Worm (Caenorhabditis elegans) whole organism, midembryonic: ENCODE data around the gene T08A9.13.

Experiments
- T22C8.4 ChIP-seq: fragments of 200-800 bp; sonication (Bioruptor generic); IDR thresholded peaks from 2 replicates; pipeline ENCODE4 v1.3.6; 2022; ENCODE audit warnings: missing genetic modification characterization, missing compliant biosample characterization
- cog-1 ChIP-seq: sonication (generic microtip); optimal IDR thresholded peaks from 2 replicates; lab custom pipeline; 2016; ENCODE audit warnings: missing genetic modification characterization, missing compliant biosample characterization
- flt-1 ChIP-seq: fragments of 200-800 bp; sonication (Bioruptor generic); IDR thresholded peaks from 2 replicates; pipeline ENCODE4 v1.3.6; 2022; ENCODE audit warnings: missing genetic modification characterization, missing compliant biosample characterization
- klf-2 ChIP-seq: fragments of 200-800 bp; sonication (Bioruptor generic); conservative IDR thresholded peaks from 2 replicates; pipeline ENCODE4 v1.3.6; 2022; ENCODE audit warnings: missing genetic modification reagents, missing genetic modification characterization, missing compliant biosample characterization
- med-1 ChIP-seq: sonication (generic microtip); optimal IDR thresholded peaks from 2 replicates; lab custom pipeline; 2017; ENCODE audit warnings: missing genetic modification characterization, mild to moderate bottlenecking, missing compliant biosample characterization, antibody characterized with exemption, missing genetic modification reagents; ENCODE audit not compliant: insufficient read depth
- ref-1 ChIP-seq: fragments of 200-800 bp; sonication (Bioruptor generic); conservative IDR thresholded peaks from 2 replicates; pipeline ENCODE4 v1.3.6; 2022; ENCODE audit warnings: missing genetic modification reagents, missing genetic modification characterization, missing compliant biosample characterization
- tab-1 ChIP-seq: fragments of 200-800 bp; sonication (Bioruptor generic); IDR thresholded peaks from 2 replicates; pipeline ENCODE4 v1.3.6; 2022; ENCODE audit warnings: missing genetic modification characterization, missing compliant biosample characterization
- ztf-23 ChIP-seq: fragments of 200-800 bp; sonication (Bioruptor generic); IDR thresholded peaks from 2 replicates; pipeline ENCODE4 v1.3.6; 2022; ENCODE audit warnings: missing genetic modification reagents, missing genetic modification characterization, missing compliant biosample characterization
- ztf-29 ChIP-seq: fragments of 200-800 bp; sonication (Bioruptor generic); IDR thresholded peaks from 2 replicates; pipeline ENCODE4 v1.3.6; 2022; ENCODE audit warnings: missing genetic modification reagents, missing genetic modification characterization, missing compliant biosample characterization

Gene T08A9.13

ce11 chrX:7330685-7331196 is 8.5 kb upstream of the T08A9.13 start, which contains the start of gene ttr-30:
Gene ttr-30, plus strand, starts transcription at chrX:7330949.
- TF ChIP-seq tab-1 (no peak), T22C8.4 (GFP tag; lab: Robert Waterston, UW) (no peak), ztf-23 (GFP tag; lab: Robert Waterston, UW) (no peak), ref-1 (GFP tag; lab: Robert Waterston, UW) (no peak), cog-1 (tag; lab: Kevin White, UChicago) (no peak), ztf-29 (no peak), med-1 (GFP tag; lab: Kevin White, UChicago) (no peak), klf-2 (GFP tag; lab: Robert Waterston, UW) (no peak), flt-1 (no peak)

ce11 chrX:7329601-7330000 is 7.4 kb upstream of the T08A9.13 start, which contains the start of gene ttr-59:
Gene ttr-59, plus strand, starts transcription at chrX:7329818.
- TF ChIP-seq flt-1 (no peak), cog-1 (tag; lab: Kevin White, UChicago) (no peak), ztf-23 (GFP tag; lab: Robert Waterston, UW) (no peak), med-1 (GFP tag; lab: Kevin White, UChicago) (no peak), klf-2 (GFP tag; lab: Robert Waterston, UW) (no peak), T22C8.4 (GFP tag; lab: Robert Waterston, UW) (no peak), ztf-29 (no peak), tab-1 (no peak), ref-1 (GFP tag; lab: Robert Waterston, UW) (no peak)

DNA sequence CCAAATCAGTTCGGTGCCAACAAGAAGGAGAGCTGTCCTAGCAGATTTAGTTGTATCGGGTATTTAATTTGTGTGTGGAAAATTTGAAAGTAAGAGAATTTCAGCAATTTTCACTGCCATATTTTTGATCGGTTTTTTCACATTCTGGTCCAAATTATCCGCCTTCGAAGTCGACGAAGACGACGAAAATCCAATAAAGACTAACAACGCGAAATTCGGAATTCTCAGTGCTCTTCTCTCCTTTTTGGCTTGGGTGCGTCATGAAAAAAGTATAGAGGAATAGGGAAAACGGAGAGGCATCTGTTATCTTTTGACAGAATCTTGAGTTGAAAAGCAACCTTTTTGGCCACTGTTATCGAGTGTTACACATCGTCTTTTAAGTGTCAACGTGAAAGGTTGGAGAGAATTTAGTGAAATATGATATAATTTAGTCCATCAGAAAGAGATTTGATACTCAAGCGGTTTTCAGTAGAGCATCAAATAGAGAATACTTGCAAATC is 5.9 kb upstream of the T08A9.13 start:
- TF ChIP-seq tab-1 (no peak), ztf-23 (GFP tag; lab: Robert Waterston, UW) (no peak), flt-1 (no peak), ztf-29 (no peak), ref-1 (GFP tag; lab: Robert Waterston, UW) (no peak), T22C8.4 (GFP tag; lab: Robert Waterston, UW) (no peak), med-1 (GFP tag; lab: Kevin White, UChicago) (no peak), klf-2 (GFP tag; lab: Robert Waterston, UW) (no peak), cog-1 (tag; lab: Kevin White, UChicago) (no peak)

DNA sequence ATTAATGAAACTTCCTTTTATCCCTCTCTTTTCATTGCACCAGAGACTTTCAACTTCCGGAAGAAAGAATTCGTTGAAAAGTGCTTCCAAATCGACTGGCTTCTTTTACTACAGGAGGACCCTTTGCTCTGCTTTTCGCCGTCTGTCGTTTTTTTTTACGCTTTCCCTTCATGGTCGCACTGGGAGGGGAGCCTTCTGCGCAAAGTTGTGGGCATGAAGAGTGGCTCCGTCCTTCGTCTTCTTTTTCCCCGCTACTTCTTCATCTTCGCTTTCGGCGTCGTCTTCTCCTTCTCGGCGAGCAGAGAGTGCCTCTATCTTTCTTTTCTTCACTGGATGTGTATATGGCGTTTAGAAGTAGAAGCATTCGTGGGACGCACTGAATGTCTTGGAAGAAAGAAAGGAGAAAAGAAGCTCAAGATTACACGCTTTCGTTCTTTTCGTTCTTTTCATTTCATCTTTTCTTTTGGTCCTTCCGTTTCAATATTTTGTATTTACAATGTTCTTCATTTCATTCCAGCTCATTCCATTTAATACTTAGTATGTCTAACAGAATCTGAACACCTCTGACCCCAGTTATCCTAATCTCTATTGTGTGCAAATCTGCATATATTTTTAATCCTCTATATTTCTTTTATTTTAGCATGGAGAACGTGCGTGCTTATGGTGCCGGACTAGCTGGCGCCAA is 4.9 kb upstream of the T08A9.13 start, which contains the start of gene sng-1:
Gene sng-1 (plus strand): TSS at position 635 of the 685 bp plus-strand sequence.
- TF ChIP-seq ztf-23 (GFP tag; lab: Robert Waterston, UW) (no peak), T22C8.4 (GFP tag; lab: Robert Waterston, UW) (no peak), klf-2 (GFP tag; lab: Robert Waterston, UW) (no peak), ztf-29 (no peak), flt-1 (no peak), ref-1 (GFP tag; lab: Robert Waterston, UW) (no peak)

DNA sequence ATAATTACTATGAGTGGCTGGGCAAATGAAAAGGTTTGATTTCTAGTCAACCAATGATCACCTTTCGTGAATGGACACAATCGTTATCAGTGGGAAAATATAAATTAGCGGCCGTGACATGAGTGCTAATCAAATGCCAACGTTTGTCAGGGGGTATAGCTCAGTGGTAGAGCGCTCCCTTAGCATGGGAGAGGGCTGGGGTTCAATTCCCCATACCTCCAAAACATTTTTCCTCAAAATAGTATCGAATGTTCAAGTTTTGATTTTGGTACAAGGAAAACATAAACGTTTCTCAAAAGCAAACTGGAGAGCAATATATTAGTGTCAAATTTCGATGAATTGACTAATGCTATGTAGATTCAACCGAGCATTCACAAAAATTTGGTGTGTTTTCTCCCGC is 1.4 kb upstream of the T08A9.13 start:
- TF ChIP-seq ref-1 (GFP tag; lab: Robert Waterston, UW), result 0 out of 2 replicates have a peak, but pooled peaks have one; percentile 52
- TF ChIP-seq tab-1, result peak; percentile 65; the same call in 1 of the 2 replicates
- TF ChIP-seq T22C8.4 (GFP tag; lab: Robert Waterston, UW), result no peak
- peak; percentile 56; the same call in 1 of the 2 replicates for TF ChIP-seq ztf-23 (GFP tag; lab: Robert Waterston, UW)

- TF ChIP-seq tab-1 (no peak), cog-1 (tag; lab: Kevin White, UChicago) (no peak), ztf-29 (no peak), med-1 (GFP tag; lab: Kevin White, UChicago) (no peak), ref-1 (GFP tag; lab: Robert Waterston, UW) (no peak), ztf-23 (GFP tag; lab: Robert Waterston, UW) (no peak), T22C8.4 (GFP tag; lab: Robert Waterston, UW) (no peak), klf-2 (GFP tag; lab: Robert Waterston, UW) (no peak), flt-1 (no peak)
Observed at ce11 chrX:7320115-7320711, 2.0 kb downstream of the T08A9.13 start, which contains the start of gene spp-5. Gene spp-5, minus strand, starts transcription at chrX:7320354.

DNA sequence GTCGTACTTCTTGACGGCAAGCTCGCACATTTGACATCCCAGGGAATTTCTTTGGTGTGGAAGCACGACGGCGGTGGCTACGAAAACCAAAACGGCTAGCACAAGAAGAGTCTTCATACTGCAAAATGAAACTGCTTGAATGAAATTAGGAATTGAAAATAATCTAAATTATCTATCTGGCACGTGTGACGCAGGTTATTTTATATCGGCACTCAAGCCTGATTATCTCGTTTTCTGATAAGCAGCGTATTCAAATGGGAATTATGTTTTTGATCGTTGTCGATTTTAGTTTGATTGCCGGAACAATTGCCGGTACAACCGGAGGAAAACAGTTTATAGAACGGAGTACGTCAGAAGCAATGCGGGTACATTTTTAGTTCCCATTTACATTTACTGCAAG is 3.6 kb downstream of the T08A9.13 start, which contains the start of gene spp-4:
Gene spp-4 (minus strand): TSS at position 118 of the 400 bp plus-strand sequence.
- no peak for TF ChIP-seq ref-1 (GFP tag; lab: Robert Waterston, UW)
- no peak for TF ChIP-seq ztf-23 (GFP tag; lab: Robert Waterston, UW)
- TF ChIP-seq tab-1, result no peak
- TF ChIP-seq med-1 (GFP tag; lab: Kevin White, UChicago), result no peak
- TF ChIP-seq klf-2 (GFP tag; lab: Robert Waterston, UW), result no peak
- TF ChIP-seq T22C8.4 (GFP tag; lab: Robert Waterston, UW), result no peak
- no peak for TF ChIP-seq cog-1 (tag; lab: Kevin White, UChicago)
- no peak for TF ChIP-seq flt-1
- TF ChIP-seq ztf-29, result no peak

DNA sequence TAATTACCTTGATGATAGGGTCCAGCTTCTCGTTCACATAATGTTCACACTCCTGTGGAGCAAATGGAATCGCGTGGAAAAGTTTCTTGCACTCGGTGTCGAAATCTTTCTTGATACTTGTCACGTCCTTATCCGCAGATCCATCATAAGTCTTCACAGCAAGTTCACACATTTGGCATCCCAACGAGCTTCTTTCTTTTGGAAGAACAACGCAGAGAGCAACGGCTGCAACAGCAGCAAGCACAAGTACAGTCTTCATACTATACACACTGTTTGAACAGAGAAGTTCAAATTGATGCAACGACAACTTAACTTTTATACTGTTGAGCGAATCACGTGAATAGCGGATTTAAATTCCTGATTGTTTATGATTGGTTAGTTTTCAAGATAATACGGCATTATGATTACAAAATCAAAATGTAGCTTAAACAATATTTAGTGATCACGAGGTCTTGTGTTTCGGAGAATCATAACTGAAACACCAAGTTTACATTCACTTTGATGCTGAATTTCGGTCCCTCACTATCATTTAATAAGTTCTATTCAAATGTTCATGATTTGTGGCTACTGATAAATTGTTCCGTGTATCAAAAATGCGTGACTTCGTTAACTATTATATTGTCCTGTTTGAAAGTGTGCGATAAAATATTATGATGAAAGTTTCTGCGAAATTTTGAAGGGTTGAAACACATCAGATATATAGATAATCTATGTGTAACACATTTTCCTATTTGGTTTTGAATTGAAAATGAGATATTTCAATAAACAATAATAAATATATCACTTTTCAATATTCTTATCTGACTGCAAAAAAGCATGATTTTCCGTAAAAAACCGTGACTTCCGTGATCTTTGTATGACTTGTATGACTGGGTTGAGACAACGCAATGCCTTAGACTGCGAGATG is 5.5 kb downstream of the T08A9.13 start, which contains the start of the genes spp-2 and spp-6:
Gene spp-2 (minus strand): TSS at position 334 of the 907 bp plus-strand sequence.
Gene spp-6 (plus strand): TSS at position 857 of the 907 bp plus-strand sequence.
- no peak for TF ChIP-seq ztf-23 (GFP tag; lab: Robert Waterston, UW)
- no peak for TF ChIP-seq ref-1 (GFP tag; lab: Robert Waterston, UW)
- TF ChIP-seq klf-2 (GFP tag; lab: Robert Waterston, UW), result no peak
- TF ChIP-seq cog-1 (tag; lab: Kevin White, UChicago), result no peak
- TF ChIP-seq tab-1, result no peak
- TF ChIP-seq med-1 (GFP tag; lab: Kevin White, UChicago), result no peak
- TF ChIP-seq ztf-29, result no peak
- no peak for TF ChIP-seq T22C8.4 (GFP tag; lab: Robert Waterston, UW)
- TF ChIP-seq flt-1, result no peak
